Worm (Caenorhabditis elegans) whole organism, late embryonic: ENCODE data around the gene R05H10.1.

Experiments used
- K02D7.2 ChIP-seq: sonication (generic microtip); optimal IDR thresholded peaks from 2 replicates; lab custom pipeline; 2017; ENCODE audit warnings: mild to moderate bottlenecking, missing genetic modification characterization, missing compliant biosample characterization
- Y22D7AL.16 ChIP-seq: sonication (generic microtip); optimal IDR thresholded peaks from 2 replicates; lab custom pipeline; 2016; ENCODE audit warnings: missing genetic modification characterization, missing compliant biosample characterization
- ceh-30 ChIP-seq: fragments of 150-350 bp; optimal IDR thresholded peaks from 2 replicates; lab custom pipeline; 2014; ENCODE audit warnings: missing biosample characterization, missing genetic modification characterization
- ceh-31 ChIP-seq: sonication (generic microtip); optimal IDR thresholded peaks from 2 replicates; lab custom pipeline; 2016; ENCODE audit warnings: missing genetic modification characterization, missing compliant biosample characterization
- ceh-45 ChIP-seq: fragments of 200-800 bp; sonication (Bioruptor generic); IDR thresholded peaks from 2 replicates; pipeline ENCODE4 v1.3.6; 2022; ENCODE audit warnings: missing genetic modification reagents, missing genetic modification characterization, missing compliant biosample characterization
- ceh-9 ChIP-seq: sonication (generic microtip); optimal IDR thresholded peaks from 2 replicates; lab custom pipeline; 2016; ENCODE audit warnings: mild to moderate bottlenecking, missing genetic modification characterization, inconsistent platforms, missing compliant biosample characterization
- elt-2 ChIP-seq: sonication (generic microtip); optimal IDR thresholded peaks from 2 replicates; lab custom pipeline; 2016; ENCODE audit warnings: missing genetic modification reagents, missing genetic modification characterization, missing compliant biosample characterization
- mec-3 ChIP-seq: sonication (generic microtip); optimal IDR thresholded peaks from 2 replicates; lab custom pipeline; 2016; ENCODE audit warnings: borderline replicate concordance, missing genetic modification characterization, missing compliant biosample characterization
- pha-2 ChIP-seq: sonication (generic microtip); optimal IDR thresholded peaks from 2 replicates; lab custom pipeline; 2017; ENCODE audit warnings: mild to moderate bottlenecking, missing genetic modification characterization, missing compliant biosample characterization
- pros-1 ChIP-seq: fragments of 150-350 bp; optimal IDR thresholded peaks from 2 replicates; lab custom pipeline; 2014; ENCODE audit warnings: missing biosample characterization, missing genetic modification reagents, missing genetic modification characterization
- sox-4 ChIP-seq: sonication (generic microtip); optimal IDR thresholded peaks from 2 replicates; lab custom pipeline; 2017; ENCODE audit warnings: mild to moderate bottlenecking, missing genetic modification characterization, inconsistent platforms, missing compliant biosample characterization
- tbx-2 ChIP-seq: sonication (generic microtip); optimal IDR thresholded peaks from 2 replicates; lab custom pipeline; 2016; ENCODE audit warnings: missing genetic modification characterization, missing compliant biosample characterization
- unc-86 ChIP-seq: sonication (generic microtip); optimal IDR thresholded peaks from 2 replicates; lab custom pipeline; 2016; ENCODE audit warnings: missing genetic modification characterization, missing compliant biosample characterization

- TF ChIP-seq ceh-30 (tag; lab: Kevin White, UChicago) (no peak), tbx-2 (tag; lab: Kevin White, UChicago) (no peak), Y22D7AL.16 (tag; lab: Kevin White, UChicago) (no peak), mec-3 (tag; lab: Kevin White, UChicago) (no peak), K02D7.2 (no peak), unc-86 (tag; lab: Kevin White, UChicago) (no peak), sox-4 (tag; lab: Kevin White, UChicago) (no peak), ceh-31 (tag; lab: Kevin White, UChicago) (no peak), ceh-45 (GFP tag; lab: Robert Waterston, UW) (no peak), pros-1 (no peak), pha-2 (no peak), elt-2 (tag; lab: Kevin White, UChicago) (no peak), ceh-9 (tag; lab: Kevin White, UChicago) (no peak)
Measured at ce11 chrII:14808686-14809085, 42.9 kb upstream of the R05H10.1 start, which contains the start of gene W01D2.6.
